Worm (Caenorhabditis elegans): ENCODE measurements around the gene Y37H2A.10.

Y37H2A.10 gene

DNA sequence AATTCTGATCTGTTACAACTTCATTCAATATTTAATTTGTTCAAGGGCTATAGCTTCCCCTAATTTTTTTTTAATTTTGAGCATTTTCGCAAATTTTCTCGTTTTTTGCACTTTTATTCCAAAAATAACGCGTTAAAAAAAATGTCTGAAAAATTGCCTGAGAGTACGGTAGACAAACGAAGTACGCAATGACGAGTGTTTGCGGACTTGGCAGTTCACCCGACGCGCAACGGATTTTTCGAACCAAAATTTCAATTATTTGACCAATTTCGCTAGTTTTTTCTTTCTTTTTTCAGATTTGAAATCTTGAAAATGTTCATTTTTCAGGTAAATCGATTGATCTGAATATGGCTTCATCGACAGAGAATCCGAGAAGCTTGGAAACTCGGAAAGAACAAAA is 11.6 kb upstream of the Y37H2A.10 start, which contains the start of gene fbxa-211:
fbxa-211 (plus strand) TSS at position 328 of the 400 bp plus-strand sequence.
- TF ChIP-seq pha-4 (tag; optimal IDR thresholded peaks at IDR 0.05), result no peak
- no peak for TF ChIP-seq pros-1 (tag; optimal IDR thresholded peaks at IDR 0.05)
- TF ChIP-seq ets-4 (tag; optimal IDR thresholded peaks at IDR 0.05), result no peak
- no peak for TF ChIP-seq mec-3 (tag; optimal IDR thresholded peaks at IDR 0.05; ENCODE audit: borderline replicate concordance)
- no peak for TF ChIP-seq hlh-15 (tag; optimal IDR thresholded peaks at IDR 0.05)
- TF ChIP-seq ceh-48 (tag; optimal IDR thresholded peaks at IDR 0.05), result no peak
- no peak for TF ChIP-seq gmeb-2 (tag; optimal IDR thresholded peaks at IDR 0.05)
- no peak for TF ChIP-seq hlh-13 (GFP tag; optimal IDR thresholded peaks at IDR 0.05)
- no peak for TF ChIP-seq odd-2 (tag; optimal IDR thresholded peaks at IDR 0.05)
- no peak for TF ChIP-seq hlh-6 (tag; optimal IDR thresholded peaks at IDR 0.05)
- TF ChIP-seq pha-2 (tag; optimal IDR thresholded peaks at IDR 0.05), result no peak
- no peak for TF ChIP-seq fax-1 (tag; optimal IDR thresholded peaks at IDR 0.05)
- no peak for TF ChIP-seq K02D7.2 (tag; optimal IDR thresholded peaks at IDR 0.05)
- TF ChIP-seq unc-42 (tag; optimal IDR thresholded peaks at IDR 0.05), result no peak
- no peak for TF ChIP-seq nhr-11 (tag; optimal IDR thresholded peaks at IDR 0.05)
- TF ChIP-seq nfya-1 (tag; optimal IDR thresholded peaks at IDR 0.05), result no peak
- TF ChIP-seq C08G9.2 (tag; optimal IDR thresholded peaks at IDR 0.05), result no peak
- no peak for TF ChIP-seq elt-2 (tag; optimal IDR thresholded peaks at IDR 0.05)
- TF ChIP-seq fkh-10 (GFP tag; optimal IDR thresholded peaks at IDR 0.05), result no peak
- no peak for TF ChIP-seq ceh-6 (GFP tag; optimal IDR thresholded peaks at IDR 0.05)

DNA sequence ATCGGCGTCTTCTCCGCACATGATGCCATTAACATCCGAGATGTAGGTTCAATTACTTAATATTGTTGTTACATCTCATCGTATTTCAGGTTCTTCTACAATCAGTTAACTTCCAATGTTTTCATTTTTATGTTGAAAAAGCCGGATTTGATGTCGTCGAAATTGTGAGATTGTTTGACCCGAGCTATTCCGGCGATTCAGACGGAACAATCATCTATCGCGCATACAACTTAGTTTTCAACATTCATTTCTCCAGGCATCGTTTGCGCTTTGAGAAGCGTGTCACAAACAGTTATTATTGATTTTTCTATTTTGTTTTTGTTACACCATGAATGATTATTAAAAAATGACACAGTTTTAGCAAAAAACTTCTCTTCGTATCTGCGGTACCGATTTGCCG is 10.2 kb upstream of the Y37H2A.10 start:
- TF ChIP-seq madf-2 (tag; optimal IDR thresholded peaks at IDR 0.05) (no peak), ceh-34 (tag; optimal IDR thresholded peaks at IDR 0.05) (no peak), ama-1 (optimal IDR thresholded peaks at IDR 0.05) (no peak), pha-4 (tag; optimal IDR thresholded peaks at IDR 0.05) (no peak), gmeb-2 (tag; optimal IDR thresholded peaks at IDR 0.05) (no peak), unc-86 (tag; optimal IDR thresholded peaks at IDR 0.05) (no peak), fkh-6 (tag; optimal IDR thresholded peaks at IDR 0.05) (no peak), lim-6 (tag; optimal IDR thresholded peaks at IDR 0.05) (no peak), unc-55 (GFP tag; optimal IDR thresholded peaks at IDR 0.05) (no peak), npax-4 (tag; optimal IDR thresholded peaks at IDR 0.05) (no peak), sox-2 (GFP tag; IDR thresholded peaks at IDR 0.05) (no peak)

DNA sequence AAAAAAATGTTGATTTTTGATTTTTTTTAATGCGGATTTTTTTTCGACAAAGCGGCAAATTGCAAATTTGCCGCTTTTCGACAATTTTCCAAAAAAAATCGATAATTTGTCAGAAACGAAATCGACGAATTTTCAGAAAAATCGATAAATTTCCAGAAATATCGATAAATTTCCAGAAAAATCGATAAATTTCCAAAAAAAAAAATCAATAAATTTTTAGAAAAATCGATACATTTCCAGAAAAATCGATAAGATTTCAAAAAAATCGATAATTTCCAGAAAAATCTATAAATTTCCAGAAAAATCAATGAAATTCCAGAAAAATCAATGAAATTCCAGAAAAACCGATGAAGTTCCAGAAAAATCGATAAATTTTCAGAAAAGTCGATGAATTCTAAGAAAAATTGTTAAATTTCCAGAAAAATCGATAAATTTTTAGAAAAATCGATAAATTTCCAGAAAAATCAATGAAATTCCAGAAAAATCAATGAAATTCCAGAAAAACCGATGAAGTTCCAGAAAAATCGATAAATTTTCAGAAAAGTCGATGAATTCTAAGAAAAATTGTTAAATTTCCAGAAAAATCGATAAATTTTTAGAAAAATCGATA is 9.0 kb upstream of the Y37H2A.10 start:
- TF ChIP-seq ceh-48 (tag; optimal IDR thresholded peaks at IDR 0.05), result peak; percentile 55

DNA sequence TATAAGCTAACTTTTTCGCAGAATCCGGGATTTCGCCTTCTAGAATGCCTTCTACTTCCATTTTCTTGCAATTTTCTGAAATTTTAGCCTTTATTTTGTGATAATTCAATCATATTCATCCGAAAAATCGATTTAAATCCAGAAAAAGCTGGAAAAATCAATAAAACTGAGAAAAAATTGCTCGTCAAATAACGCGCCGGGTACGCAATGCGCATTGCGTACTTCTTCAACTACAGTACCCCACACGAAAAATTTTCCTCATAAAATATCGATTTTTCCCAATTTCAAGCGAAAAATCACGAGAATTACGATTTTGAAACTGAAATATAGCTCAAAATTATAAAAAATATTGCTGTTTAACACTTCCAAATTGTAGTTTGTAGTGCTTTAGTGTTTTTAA is 7.7 kb upstream of the Y37H2A.10 start, which contains the start of gene Y37H2A.12:
Y37H2A.12 (minus strand) TSS at position 81 of the 400 bp plus-strand sequence.
- TF ChIP-seq odd-2 (tag; optimal IDR thresholded peaks at IDR 0.05), result no peak
- TF ChIP-seq sox-2 (GFP tag; IDR thresholded peaks at IDR 0.05), result no peak
- TF ChIP-seq che-1 (tag; optimal IDR thresholded peaks at IDR 0.05), result no peak
- no peak for TF ChIP-seq syd-9 (tag; optimal IDR thresholded peaks at IDR 0.05)
- no peak for TF ChIP-seq pha-4 (tag; optimal IDR thresholded peaks at IDR 0.05)
- TF ChIP-seq sox-4 (tag; optimal IDR thresholded peaks at IDR 0.05), result no peak
- TF ChIP-seq nhr-11 (tag; optimal IDR thresholded peaks at IDR 0.05), result no peak
- no peak for TF ChIP-seq pat-9 (tag; optimal IDR thresholded peaks at IDR 0.05)
- no peak for TF ChIP-seq K02D7.2 (tag; optimal IDR thresholded peaks at IDR 0.05)
- no peak for TF ChIP-seq ceh-22 (tag; optimal IDR thresholded peaks at IDR 0.05)
- TF ChIP-seq ceh-45 (GFP tag; IDR thresholded peaks at IDR 0.05), result no peak
- TF ChIP-seq tbx-2 (tag; optimal IDR thresholded peaks at IDR 0.05), result no peak
- TF ChIP-seq ama-1 (optimal IDR thresholded peaks at IDR 0.05), result no peak
- no peak for TF ChIP-seq pros-1 (tag; optimal IDR thresholded peaks at IDR 0.05)
- TF ChIP-seq fax-1 (tag; optimal IDR thresholded peaks at IDR 0.05), result no peak
- TF ChIP-seq T23F11.4 (GFP tag; optimal IDR thresholded peaks at IDR 0.05), result no peak
- TF ChIP-seq pha-2 (tag; optimal IDR thresholded peaks at IDR 0.05), result no peak
- TF ChIP-seq hlh-8 (tag; optimal IDR thresholded peaks at IDR 0.05), result no peak
- TF ChIP-seq madf-2 (tag; optimal IDR thresholded peaks at IDR 0.05), result no peak
- no peak for TF ChIP-seq ceh-14 (tag; optimal IDR thresholded peaks at IDR 0.05)

All from whole organism, late embryonic.